Fruit fly (Drosophila melanogaster) whole organism, embryonic: ENCODE measurements around the gene CG4991.

Experiments used
- ATbp ChIP-seq: fragments of 200-800 bp; sonication (Bioruptor generic); optimal IDR thresholded peaks from 2 replicates; lab custom pipeline; 2017; ENCODE audit warnings: missing biosample characterization, mild to moderate bottlenecking, missing genetic modification characterization, missing genetic modification reagents
- Aef1 ChIP-seq: fragments of 200-800 bp; sonication (Bioruptor generic); IDR thresholded peaks from 3 replicates; pipeline ENCODE4 v1.3.6; 2022; ENCODE audit warnings: missing biosample characterization, missing genetic modification characterization
- Asciz ChIP-seq: fragments of 200-800 bp; sonication (Bioruptor generic); optimal IDR thresholded peaks from 2 replicates; lab custom pipeline; 2017; ENCODE audit warnings: missing biosample characterization, mild to moderate bottlenecking, missing genetic modification characterization, missing genetic modification reagents
- BtbVII ChIP-seq: fragments of 200-800 bp; sonication (Bioruptor generic); optimal IDR thresholded peaks from 3 replicates; lab custom pipeline; 2017; ENCODE audit warnings: missing biosample characterization, mild to moderate bottlenecking, missing genetic modification characterization
- CG10431 ChIP-seq: fragments of 200-800 bp; sonication (Bioruptor generic); optimal IDR thresholded peaks from 3 replicates; lab custom pipeline; 2018; ENCODE audit warnings: missing biosample characterization, mild to moderate bottlenecking, missing genetic modification characterization
- CG12104 ChIP-seq: fragments of 200-800 bp; sonication (Bioruptor generic); optimal IDR thresholded peaks from 3 replicates; lab custom pipeline; 2016; ENCODE audit warnings: missing biosample characterization, missing genetic modification characterization
- CG14710 ChIP-seq: fragments of 200-800 bp; sonication (Bioruptor generic); optimal IDR thresholded peaks from 3 replicates; lab custom pipeline; 2019; ENCODE audit warnings: missing biosample characterization, mild to moderate bottlenecking, missing genetic modification characterization, moderate library complexity
- CG15514 ChIP-seq: fragments of 200-800 bp; sonication (Bioruptor generic); optimal IDR thresholded peaks from 3 replicates; lab custom pipeline; 2017; ENCODE audit warnings: missing biosample characterization, missing genetic modification characterization, mild to moderate bottlenecking, moderate library complexity, missing genetic modification reagents
- CG1603 ChIP-seq: fragments of 200-800 bp; sonication (Bioruptor generic); optimal IDR thresholded peaks from 2 replicates; lab custom pipeline; 2019; ENCODE audit warnings: missing biosample characterization, mild to moderate bottlenecking, missing genetic modification characterization, moderate library complexity
- CG16779 ChIP-seq: fragments of 200-800 bp; sonication (Bioruptor generic); IDR thresholded peaks from 2 replicates; pipeline ENCODE4 v1.3.6; 2022; ENCODE audit warnings: missing biosample characterization, missing genetic modification characterization
- CG17186 ChIP-seq: fragments of 200-800 bp; sonication (Bioruptor generic); optimal IDR thresholded peaks from 3 replicates; lab custom pipeline; 2017; ENCODE audit warnings: missing biosample characterization, missing genetic modification reagents, missing genetic modification characterization
- CG18476 ChIP-seq: fragments of 200-800 bp; sonication (Bioruptor generic); optimal IDR thresholded peaks from 2 replicates; lab custom pipeline; 2016; ENCODE audit warnings: missing biosample characterization, mild to moderate bottlenecking, missing genetic modification characterization
- CG18619 ChIP-seq: fragments of 200-800 bp; sonication (Bioruptor generic); optimal IDR thresholded peaks from 3 replicates; lab custom pipeline; 2017; ENCODE audit warnings: missing biosample characterization, mild to moderate bottlenecking, missing genetic modification characterization
- CG2712 ChIP-seq: fragments of 200-800 bp; optimal IDR thresholded peaks from 3 replicates; lab custom pipeline; 2019; ENCODE audit warnings: missing biosample characterization, mild to moderate bottlenecking, missing genetic modification characterization, moderate library complexity
- CG31388 ChIP-seq: fragments of 200-800 bp; sonication (Bioruptor generic); optimal IDR thresholded peaks from 2 replicates; lab custom pipeline; 2016; ENCODE audit warnings: missing biosample characterization, missing genetic modification characterization
- CG3726 ChIP-seq: fragments of 200-800 bp; sonication (Bioruptor generic); IDR thresholded peaks from 3 replicates; pipeline ENCODE4, ENCODE4 v1.3.6; 2022; ENCODE audit warnings: missing biosample characterization, missing genetic modification characterization
- CG4820 ChIP-seq: fragments of 200-800 bp; sonication (Bioruptor generic); optimal IDR thresholded peaks from 3 replicates; lab custom pipeline; 2016; ENCODE audit warnings: missing biosample characterization, missing genetic modification characterization
- CG5180 ChIP-seq: fragments of 200-800 bp; sonication (Bioruptor generic); optimal IDR thresholded peaks from 3 replicates; lab custom pipeline; 2017; ENCODE audit warnings: missing biosample characterization, missing genetic modification characterization, mild to moderate bottlenecking, moderate library complexity, missing genetic modification reagents
- CG9817 ChIP-seq: fragments of 200-800 bp; sonication (Bioruptor generic); optimal IDR thresholded peaks from 2 replicates; lab custom pipeline; 2018; ENCODE audit warnings: missing biosample characterization, mild to moderate bottlenecking, missing genetic modification characterization, moderate library complexity
- D ChIP-seq, 2 experiments: fragments of 200-800 bp in 1 of 2; fragments of >200 bp in 1 of 2; sonication (Bioruptor generic) in 1 of 2; optimal IDR thresholded peaks; 2 replicates in 1 of 2; 3 replicates in 1 of 2; lab custom pipeline; 2017; ENCODE audit warnings: mild to moderate bottlenecking in 1 of 2, missing biosample characterization in 1 of 2, missing genetic modification characterization in 1 of 2, missing genetic modification reagents in 1 of 2
- E2f2 ChIP-seq: fragments of 200-800 bp; sonication (Bioruptor generic); IDR thresholded peaks from 2 replicates; pipeline ENCODE4 v1.3.6; 2022; ENCODE audit warnings: missing biosample characterization, missing genetic modification characterization
- Gug ChIP-seq: fragments of 200-800 bp; sonication (Bioruptor generic); IDR thresholded peaks from 4 replicates; pipeline ENCODE4 v1.3.6; 2022; ENCODE audit warnings: missing biosample characterization, missing genetic modification characterization
- H15 ChIP-seq: fragments of 200-800 bp; sonication (Bioruptor generic); IDR thresholded peaks from 3 replicates; pipeline ENCODE4 v1.3.6; 2022; ENCODE audit warnings: missing biosample characterization, missing genetic modification characterization
- Hey ChIP-seq: fragments of 200-800 bp; sonication (Bioruptor generic); optimal IDR thresholded peaks from 3 replicates; lab custom pipeline; 2018; ENCODE audit warnings: missing biosample characterization, mild to moderate bottlenecking, missing genetic modification characterization
- Jarid2 ChIP-seq: fragments of 200-800 bp; sonication (Bioruptor generic); optimal IDR thresholded peaks from 3 replicates; lab custom pipeline; 2017; ENCODE audit warnings: mild to moderate bottlenecking, missing biosample characterization, missing genetic modification reagents, missing genetic modification characterization
- Med ChIP-seq: fragments of 200-800 bp; sonication (Bioruptor generic); peaks from one replicate; lab custom pipeline; 2016; ENCODE audit warnings: missing biosample characterization, missing genetic modification characterization, mild to moderate bottlenecking, inconsistent platforms, moderate library complexity
- Sox102F ChIP-seq: fragments of 200-800 bp; sonication (Bioruptor generic); optimal IDR thresholded peaks from 2 replicates; lab custom pipeline; 2018; ENCODE audit warnings: missing biosample characterization, mild to moderate bottlenecking, missing genetic modification characterization, moderate library complexity
- Taf1 ChIP-seq: fragments of 200-800 bp; sonication (Bioruptor generic); IDR thresholded peaks from 2 replicates; pipeline ENCODE4 v1.3.6; 2022; ENCODE audit warnings: missing biosample characterization, missing genetic modification characterization
- ase ChIP-seq: fragments of 200-800 bp; sonication (Bioruptor generic); IDR thresholded peaks from 3 replicates; pipeline ENCODE4 v1.3.6; 2022; ENCODE audit warnings: missing biosample characterization, missing genetic modification characterization
- bab2 ChIP-seq: fragments of 200-800 bp; sonication (Bioruptor generic); optimal IDR thresholded peaks from 2 replicates; lab custom pipeline; 2016; ENCODE audit warnings: missing biosample characterization, missing genetic modification characterization
- bcd ChIP-seq: fragments of 200-800 bp; sonication (Bioruptor generic); optimal IDR thresholded peaks from 2 replicates; lab custom pipeline; 2017; ENCODE audit warnings: missing biosample characterization, mild to moderate bottlenecking, missing genetic modification characterization
- bowl ChIP-seq: fragments of 200-800 bp; sonication (Bioruptor generic); IDR thresholded peaks from 2 replicates; pipeline ENCODE4 v1.3.6; 2022; ENCODE audit warnings: missing biosample characterization, missing genetic modification characterization
- cad ChIP-seq: fragments of >200 bp; optimal IDR thresholded peaks from 2 replicates; lab custom pipeline; 2017; ENCODE audit warnings: missing biosample characterization, missing genetic modification characterization
- cg ChIP-seq: fragments of 200-800 bp; sonication (Bioruptor generic); optimal IDR thresholded peaks from 3 replicates; lab custom pipeline; 2019; ENCODE audit warnings: missing biosample characterization, mild to moderate bottlenecking, missing genetic modification characterization, moderate library complexity
- cwo ChIP-seq: fragments of 200-800 bp; sonication (Bioruptor generic); optimal IDR thresholded peaks from 3 replicates; lab custom pipeline; 2017; ENCODE audit warnings: missing biosample characterization, missing genetic modification characterization, mild to moderate bottlenecking, moderate library complexity, missing genetic modification reagents
- gcm ChIP-seq: fragments of 200-800 bp; sonication (Bioruptor generic); optimal IDR thresholded peaks from 2 replicates; lab custom pipeline; 2019; ENCODE audit warnings: missing biosample characterization, mild to moderate bottlenecking, missing genetic modification characterization, moderate library complexity
- hbn ChIP-seq: fragments of 200-800 bp; sonication (Bioruptor generic); IDR thresholded peaks from 2 replicates; pipeline ENCODE4 v1.3.6; 2022; ENCODE audit warnings: missing biosample characterization, missing genetic modification characterization; ENCODE audit not compliant: partially characterized antibody
- ind ChIP-seq: fragments of 200-800 bp; sonication (Bioruptor generic); optimal IDR thresholded peaks from 3 replicates; lab custom pipeline; 2016; ENCODE audit warnings: missing biosample characterization, missing genetic modification characterization
- oc ChIP-seq: fragments of 200-800 bp; sonication (Bioruptor generic); optimal IDR thresholded peaks from 2 replicates; lab custom pipeline; 2018; ENCODE audit warnings: missing biosample characterization, mild to moderate bottlenecking, missing genetic modification characterization, moderate library complexity
- odd ChIP-seq: fragments of 200-800 bp; sonication (Bioruptor generic); optimal IDR thresholded peaks from 2 replicates; lab custom pipeline; 2017; ENCODE audit warnings: missing biosample characterization, mild to moderate bottlenecking, missing genetic modification characterization
- org-1 ChIP-seq: fragments of 200-800 bp; sonication (Bioruptor generic); optimal IDR thresholded peaks from 2 replicates; lab custom pipeline; 2017; ENCODE audit warnings: missing biosample characterization, missing genetic modification characterization
- pfk ChIP-seq: fragments of 200-800 bp; sonication (Bioruptor generic); optimal IDR thresholded peaks from 2 replicates; lab custom pipeline; 2018; ENCODE audit warnings: missing biosample characterization, mild to moderate bottlenecking, missing genetic modification characterization, moderate library complexity
- pita ChIP-seq: fragments of 200-800 bp; sonication (Bioruptor generic); optimal IDR thresholded peaks from 2 replicates; lab custom pipeline; 2017; ENCODE audit warnings: missing biosample characterization, mild to moderate bottlenecking, missing genetic modification characterization
- repo ChIP-seq: fragments of 200-800 bp; sonication (Bioruptor generic); optimal IDR thresholded peaks from 2 replicates; lab custom pipeline; 2016; ENCODE audit warnings: missing biosample characterization, missing genetic modification characterization
- slou ChIP-seq: fragments of 200-800 bp; sonication (Bioruptor generic); optimal IDR thresholded peaks from 3 replicates; lab custom pipeline; 2016; ENCODE audit warnings: missing biosample characterization, missing genetic modification characterization
- tio ChIP-seq: fragments of 200-800 bp; sonication (Bioruptor generic); optimal IDR thresholded peaks from 2 replicates; lab custom pipeline; 2017; ENCODE audit warnings: missing biosample characterization, missing genetic modification characterization, inconsistent platforms
- trh ChIP-seq: fragments of 200-800 bp; sonication (Bioruptor generic); optimal IDR thresholded peaks from 2 replicates; lab custom pipeline; 2016; ENCODE audit warnings: missing biosample characterization, missing genetic modification characterization
- usp ChIP-seq: fragments of >200 bp; optimal IDR thresholded peaks from 2 replicates; lab custom pipeline; 2017; ENCODE audit warnings: missing biosample characterization, missing genetic modification characterization

Gene CG4991

DNA sequence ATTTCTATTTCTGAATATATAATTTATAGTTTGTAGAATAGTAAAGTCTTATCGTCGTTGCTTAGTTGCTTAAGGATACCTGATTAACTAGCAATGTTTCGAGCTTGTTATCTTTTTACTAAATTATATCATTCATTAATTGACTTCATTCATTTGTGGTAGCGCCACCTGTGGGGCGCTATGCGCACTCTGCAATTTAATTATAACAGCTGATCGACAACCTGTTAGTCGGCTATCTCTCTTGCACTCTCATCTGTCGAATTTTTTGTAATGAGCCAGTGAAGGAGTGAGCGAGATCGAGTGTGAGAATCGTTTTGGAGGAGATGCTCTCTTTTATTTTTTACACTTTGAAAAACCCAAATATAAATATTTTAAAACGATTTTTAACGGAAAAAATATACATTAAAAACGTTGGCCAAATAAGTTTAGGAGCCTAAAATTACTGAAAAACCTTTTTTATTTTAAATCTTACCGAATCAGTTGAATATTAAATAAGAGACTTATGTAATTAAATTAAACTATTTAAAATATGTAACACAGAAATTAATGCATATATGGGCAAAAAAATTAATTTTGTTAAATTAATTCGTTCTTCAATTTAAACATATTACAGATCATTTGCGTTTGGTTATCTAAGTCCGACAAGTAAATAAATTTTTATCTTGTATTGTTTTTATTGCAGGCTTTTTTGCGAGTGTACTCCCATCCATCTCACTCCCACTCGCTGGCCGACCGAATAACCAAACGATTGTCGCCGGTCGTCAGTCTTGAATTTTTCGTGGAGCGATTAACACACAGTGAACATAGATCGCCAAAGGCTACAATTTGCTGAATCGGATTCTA is at the start of gene CG4991, which contains the start of gene CG16700:
Gene CG4991, plus strand, starts transcription at position 793 of the 843 bp plus-strand sequence.
Gene CG16700, plus strand, starts transcription at position 793 of the 843 bp plus-strand sequence.
- TF ChIP-seq org-1, result peak; percentile 70
- TF ChIP-seq ase (GFP tag; lab: Robert Waterston, UW), result peak; percentile 59; the same call in 2 of the 3 replicates
- TF ChIP-seq CG2712 (tag; lab: Kevin White, UChicago), result peak; percentile 91
- no peak for TF ChIP-seq repo
- peak; percentile 70 for TF ChIP-seq Asciz (GFP tag; lab: Kevin White, UChicago)
- TF ChIP-seq cwo (GFP tag; lab: Kevin White, UChicago), result peak; percentile 76
- peak; percentile 38 for TF ChIP-seq oc (tag; lab: Kevin White, UChicago)
- TF ChIP-seq CG12104 (GFP tag; lab: Kevin White, UChicago), result peak; percentile 76
- TF ChIP-seq pfk (GFP tag; lab: Kevin White, UChicago), result no peak
- TF ChIP-seq CG18476 (GFP tag; lab: Kevin White, UChicago), result peak; percentile 43
- peak; percentile 87 for TF ChIP-seq CG14710
- peak; percentile 12 for TF ChIP-seq trh
- peak; percentile 59; the same call in 1 of the 3 replicates for TF ChIP-seq H15 (GFP tag; lab: Robert Waterston, UW)
- no peak for TF ChIP-seq cg (GFP tag; lab: Kevin White, UChicago)
- TF ChIP-seq ind (GFP tag; lab: Kevin White, UChicago), result peak; percentile 50
- peak; percentile 84 for TF ChIP-seq BtbVII (GFP tag; lab: Kevin White, UChicago)
- TF ChIP-seq pita (GFP tag; lab: Kevin White, UChicago), result no peak
- peak; percentile 71 for TF ChIP-seq CG5180 (GFP tag; lab: Kevin White, UChicago)
- TF ChIP-seq Taf1 (GFP tag; lab: Robert Waterston, UW), result peak; percentile 39; the same call in 1 of the 2 replicates
- no peak for TF ChIP-seq bowl (GFP tag; lab: Robert Waterston, UW)
- peak; percentile 84 for TF ChIP-seq Sox102F (GFP tag; lab: Kevin White, UChicago)
- TF ChIP-seq CG17186 (GFP tag; lab: Kevin White, UChicago), result no peak
- TF ChIP-seq slou (GFP tag; lab: Kevin White, UChicago), result peak; percentile 78
- TF ChIP-seq bab2 (GFP tag; lab: Kevin White, UChicago), result peak; percentile 43
- TF ChIP-seq CG18619 (GFP tag; lab: Kevin White, UChicago), result peak; percentile 76
- peak; percentile 11 for TF ChIP-seq CG15514
- TF ChIP-seq D (optimal IDR thresholded peaks at IDR 0.05; lab: Kevin White, UChicago), result no peak
- peak; percentile 75 for TF ChIP-seq D (GFP tag; optimal IDR thresholded peaks at IDR 0.05; lab: Kevin White, UChicago)
- peak; percentile 83 for TF ChIP-seq tio (GFP tag; lab: Kevin White, UChicago)
- TF ChIP-seq CG4820 (GFP tag; lab: Kevin White, UChicago), result peak; percentile 68
- TF ChIP-seq CG9817 (tag; lab: Kevin White, UChicago), result peak; percentile 67
- TF ChIP-seq cad (GFP tag; lab: Kevin White, UChicago), result no peak
- peak; percentile 64 for TF ChIP-seq gcm
- no peak for TF ChIP-seq CG1603 (tag; lab: Kevin White, UChicago)
- TF ChIP-seq bcd (GFP tag; lab: Kevin White, UChicago), result peak; percentile 85
- TF ChIP-seq Jarid2, result peak; percentile 11
- peak; percentile 39 for TF ChIP-seq ATbp (GFP tag; lab: Kevin White, UChicago)
- no peak for TF ChIP-seq CG10431 (GFP tag; lab: Kevin White, UChicago)
- TF ChIP-seq CG31388, result peak; percentile 16
- peak; percentile 19; the same call in 1 of the 2 replicates for TF ChIP-seq E2f2 (GFP tag; lab: Robert Waterston, UW)
- no peak for TF ChIP-seq usp (GFP tag; lab: Kevin White, UChicago)
- no peak for TF ChIP-seq CG16779 (GFP tag; lab: Robert Waterston, UW)
- TF ChIP-seq hbn, result no peak
- peak; percentile 83 for TF ChIP-seq Med (GFP tag; lab: Kevin White, UChicago)
- no peak for TF ChIP-seq Hey (tag; lab: Kevin White, UChicago)
- TF ChIP-seq Aef1, result peak; percentile 48; the same call in 2 of the 3 replicates
- no peak for TF ChIP-seq CG3726 (GFP tag; lab: Robert Waterston, UW)
- TF ChIP-seq odd (GFP tag; lab: Kevin White, UChicago), result peak; percentile 74
- peak; percentile 54; the same call in 2 of the 4 replicates for TF ChIP-seq Gug (GFP tag; lab: Robert Waterston, UW)
